Fruit fly (Drosophila melanogaster) whole organism, prepupa: ENCODE results near the gene CG14907.

Experiments
- Blimp-1 ChIP-seq: fragments of 200-800 bp; sonication (Bioruptor generic); optimal IDR thresholded peaks from 3 replicates; lab custom pipeline; 2017; ENCODE audit warnings: missing biosample characterization, missing genetic modification characterization, mild to moderate bottlenecking, moderate library complexity, missing genetic modification reagents
- CG11902 ChIP-seq: fragments of 200-800 bp; sonication (Bioruptor generic); optimal IDR thresholded peaks from 3 replicates; lab custom pipeline; 2016; ENCODE audit warnings: missing biosample characterization, missing genetic modification characterization
- Gug ChIP-seq: fragments of 200-800 bp; sonication (Bioruptor generic); IDR thresholded peaks from 2 replicates; pipeline ENCODE4 v1.3.6; 2022; ENCODE audit warnings: missing biosample characterization, missing genetic modification characterization
- Sox102F ChIP-seq: fragments of 200-800 bp; sonication (Bioruptor generic); optimal IDR thresholded peaks from 2 replicates; lab custom pipeline; 2016; ENCODE audit warnings: missing biosample characterization, mild to moderate bottlenecking, missing genetic modification characterization

- TF ChIP-seq Gug (GFP tag; lab: Robert Waterston, UW) = no peak
- TF ChIP-seq Blimp-1 (GFP tag; lab: Kevin White, UChicago) = no peak
- no peak for TF ChIP-seq Sox102F (GFP tag; lab: Kevin White, UChicago)
- no peak for TF ChIP-seq CG11902 (GFP tag; lab: Kevin White, UChicago)
Observed at dm6 chr3R:16617650-16618049, 34.5 kb downstream of the CG14907 start, which contains the start of gene CG17560.
